Fruit fly (Drosophila melanogaster) whole organism, wandering third instar larva: ENCODE results near the gene CG17777.

Source experiments
- br ChIP-seq: fragments of 200-800 bp; sonication (Bioruptor generic); optimal IDR thresholded peaks from 2 replicates; lab custom pipeline; 2016; ENCODE audit warnings: missing biosample characterization, missing genetic modification characterization
- fru ChIP-seq: fragments of 200-800 bp; sonication (Bioruptor generic); optimal IDR thresholded peaks from 3 replicates; lab custom pipeline; 2016; ENCODE audit warnings: missing biosample characterization, mild to moderate bottlenecking, missing genetic modification characterization
- pan ChIP-seq: fragments of >200 bp; optimal IDR thresholded peaks from 2 replicates; lab custom pipeline; 2017
- rgr ChIP-seq: fragments of 200-800 bp; sonication (Bioruptor generic); optimal IDR thresholded peaks from 3 replicates; lab custom pipeline; 2016; ENCODE audit warnings: missing biosample characterization, mild to moderate bottlenecking, missing genetic modification characterization
- sage ChIP-seq: fragments of 200-800 bp; sonication (Bioruptor generic); optimal IDR thresholded peaks from 2 replicates; lab custom pipeline; 2016; ENCODE audit warnings: missing biosample characterization, mild to moderate bottlenecking, missing genetic modification characterization

- no peak for TF ChIP-seq br (GFP tag; lab: Kevin White, UChicago)
- TF ChIP-seq sage (GFP tag; lab: Kevin White, UChicago) = no peak
- TF ChIP-seq fru = peak; percentile 25
- peak; percentile 37 for TF ChIP-seq rgr (GFP tag; lab: Kevin White, UChicago)
- TF ChIP-seq pan (lab: Kevin White, UChicago) = no peak
These were observed 27.9 kb upstream of the CG17777 start, which contains the start of gene wapl for dm6 chrX:2158668-2159163.
